Fruit fly (Drosophila melanogaster): ENCODE results near the gene mts.

DNA sequence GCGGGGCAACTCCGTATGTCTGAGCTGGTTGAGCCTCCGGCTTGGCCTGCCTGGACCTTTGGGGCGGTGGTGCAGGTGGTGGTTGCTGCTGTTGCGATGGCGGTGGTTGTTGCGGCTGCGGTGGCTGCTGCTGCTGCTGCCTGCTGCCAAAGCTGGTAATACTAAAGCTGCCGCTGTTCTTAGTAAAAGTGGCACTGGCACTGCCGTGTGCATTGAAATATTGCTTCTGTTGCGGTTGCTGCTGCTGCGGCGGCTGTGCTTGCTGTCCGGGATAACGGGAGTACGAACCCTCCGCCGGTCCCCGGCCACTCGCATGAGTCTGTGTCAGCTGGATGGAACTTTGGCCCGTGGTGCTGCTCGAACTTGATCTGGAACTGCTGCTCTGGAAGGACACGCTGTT lies 50.9 kb downstream of the mts start:
- TF ChIP-seq pan (optimal IDR thresholded peaks at IDR 0.05) (no peak), usp (GFP tag; optimal IDR thresholded peaks at IDR 0.05) (no peak), Dll (optimal IDR thresholded peaks at IDR 0.05) (no peak), psq (optimal IDR thresholded peaks at IDR 0.05) (no peak)
